Worm (Caenorhabditis elegans) whole organism, late embryonic: ENCODE measurements around the gene nhr-99.

ENCODE experiments used
- C08G9.2 ChIP-seq: sonication (generic microtip); optimal IDR thresholded peaks from 2 replicates; lab custom pipeline; 2016; ENCODE audit warnings: mild to moderate bottlenecking, missing genetic modification characterization, moderate library complexity, missing compliant biosample characterization
- C38D4.7 ChIP-seq: fragments of 200-800 bp; sonication (Bioruptor generic); optimal IDR thresholded peaks from 2 replicates; lab custom pipeline; 2018; ENCODE audit warnings: mild to moderate bottlenecking, missing genetic modification characterization, moderate library complexity, missing compliant biosample characterization
- K09A11.1 ChIP-seq: sonication (generic microtip); optimal IDR thresholded peaks from 2 replicates; lab custom pipeline; 2017; ENCODE audit warnings: antibody characterized with exemption, mild to moderate bottlenecking, missing genetic modification characterization, missing compliant biosample characterization; ENCODE audit not compliant: insufficient read depth
- Y22D7AL.16 ChIP-seq: sonication (generic microtip); optimal IDR thresholded peaks from 2 replicates; lab custom pipeline; 2016; ENCODE audit warnings: missing genetic modification characterization, missing compliant biosample characterization
- ahr-1 ChIP-seq: sonication (generic microtip); optimal IDR thresholded peaks from 2 replicates; lab custom pipeline; 2016; ENCODE audit warnings: missing genetic modification characterization, missing compliant biosample characterization
- ceh-14 ChIP-seq: sonication (generic microtip); optimal IDR thresholded peaks from 2 replicates; lab custom pipeline; 2016; ENCODE audit warnings: missing genotype, missing genetic modification characterization, missing compliant biosample characterization
- ceh-18 ChIP-seq: sonication (generic microtip); optimal IDR thresholded peaks from 2 replicates; lab custom pipeline; 2016; ENCODE audit warnings: missing genetic modification characterization, missing compliant biosample characterization
- ceh-24 ChIP-seq: sonication (generic microtip); optimal IDR thresholded peaks from 2 replicates; lab custom pipeline; 2016; ENCODE audit warnings: mild to moderate bottlenecking, missing genetic modification characterization, missing compliant biosample characterization
- ceh-30 ChIP-seq: fragments of 150-350 bp; optimal IDR thresholded peaks from 2 replicates; lab custom pipeline; 2014; ENCODE audit warnings: missing biosample characterization, missing genetic modification characterization
- ceh-31 ChIP-seq: sonication (generic microtip); optimal IDR thresholded peaks from 2 replicates; lab custom pipeline; 2016; ENCODE audit warnings: missing genetic modification characterization, missing compliant biosample characterization
- ceh-34 ChIP-seq: sonication (generic microtip); optimal IDR thresholded peaks from 2 replicates; lab custom pipeline; 2016; ENCODE audit warnings: mild to moderate bottlenecking, missing genetic modification characterization, missing compliant biosample characterization
- ceh-9 ChIP-seq: sonication (generic microtip); optimal IDR thresholded peaks from 2 replicates; lab custom pipeline; 2016; ENCODE audit warnings: mild to moderate bottlenecking, missing genetic modification characterization, inconsistent platforms, missing compliant biosample characterization
- che-1 ChIP-seq: sonication (generic microtip); optimal IDR thresholded peaks from 2 replicates; lab custom pipeline; 2016; ENCODE audit warnings: mild to moderate bottlenecking, missing genetic modification characterization, missing compliant biosample characterization
- dmd-4 ChIP-seq: sonication (generic microtip); optimal IDR thresholded peaks from 2 replicates; lab custom pipeline; 2016; ENCODE audit warnings: borderline replicate concordance, missing genetic modification characterization, missing compliant biosample characterization
- dve-1 ChIP-seq: sonication (generic microtip); optimal IDR thresholded peaks from 2 replicates; lab custom pipeline; 2017; ENCODE audit warnings: antibody characterized with exemption, mild to moderate bottlenecking, missing genetic modification characterization, missing compliant biosample characterization
- elt-4 ChIP-seq: sonication (generic microtip); optimal IDR thresholded peaks from 2 replicates; lab custom pipeline; 2016; ENCODE audit warnings: missing genetic modification characterization, missing compliant biosample characterization
- eyg-1 ChIP-seq: sonication (generic microtip); optimal IDR thresholded peaks from 2 replicates; lab custom pipeline; 2016; ENCODE audit warnings: missing genotype, missing genetic modification characterization, missing compliant biosample characterization
- fkh-10 ChIP-seq: fragments of 150-350 bp; optimal IDR thresholded peaks from 2 replicates; lab custom pipeline; 2014; ENCODE audit warnings: missing biosample characterization, missing genetic modification reagents, missing genetic modification characterization
- hlh-13 ChIP-seq: fragments of 200-800 bp; sonication (Bioruptor generic); optimal IDR thresholded peaks from 2 replicates; lab custom pipeline; 2018; ENCODE audit warnings: mild to moderate bottlenecking, missing genetic modification characterization, missing compliant biosample characterization
- hlh-6 ChIP-seq: sonication (generic microtip); optimal IDR thresholded peaks from 2 replicates; lab custom pipeline; 2016; ENCODE audit warnings: missing genotype, missing genetic modification characterization, missing compliant biosample characterization
- hlh-8 ChIP-seq: sonication (generic microtip); optimal IDR thresholded peaks from 2 replicates; lab custom pipeline; 2016; ENCODE audit warnings: missing genotype, missing genetic modification characterization, missing compliant biosample characterization
- lim-6 ChIP-seq: sonication (generic microtip); optimal IDR thresholded peaks from 2 replicates; lab custom pipeline; 2016; ENCODE audit warnings: missing genetic modification characterization, missing compliant biosample characterization
- nfya-1 ChIP-seq: sonication (generic microtip); optimal IDR thresholded peaks from 2 replicates; lab custom pipeline; 2017; ENCODE audit warnings: missing genetic modification characterization, mild to moderate bottlenecking, missing compliant biosample characterization, antibody characterized with exemption, moderate library complexity
- odd-2 ChIP-seq: sonication (generic microtip); optimal IDR thresholded peaks from 2 replicates; lab custom pipeline; 2017; ENCODE audit warnings: antibody characterized with exemption, mild to moderate bottlenecking, missing genetic modification characterization, missing compliant biosample characterization
- pat-9 ChIP-seq: fragments of 200-800 bp; sonication (Bioruptor generic); optimal IDR thresholded peaks from 2 replicates; lab custom pipeline; 2018; ENCODE audit warnings: mild to moderate bottlenecking, missing genetic modification characterization, moderate library complexity, missing compliant biosample characterization
- pha-2 ChIP-seq: sonication (generic microtip); optimal IDR thresholded peaks from 2 replicates; lab custom pipeline; 2017; ENCODE audit warnings: mild to moderate bottlenecking, missing genetic modification characterization, missing compliant biosample characterization
- pqm-1 ChIP-seq: sonication (generic microtip); optimal IDR thresholded peaks from 2 replicates; lab custom pipeline; 2016; ENCODE audit warnings: missing genetic modification characterization, missing compliant biosample characterization
- pros-1 ChIP-seq: fragments of 150-350 bp; optimal IDR thresholded peaks from 2 replicates; lab custom pipeline; 2014; ENCODE audit warnings: missing biosample characterization, missing genetic modification reagents, missing genetic modification characterization
- rnt-1 ChIP-seq: sonication (generic microtip); optimal IDR thresholded peaks from 2 replicates; lab custom pipeline; 2016; ENCODE audit warnings: missing genetic modification characterization, missing compliant biosample characterization
- sdc-2 ChIP-seq: sonication (generic microtip); optimal IDR thresholded peaks from 2 replicates; lab custom pipeline; 2016; ENCODE audit warnings: missing genotype, missing genetic modification characterization, missing compliant biosample characterization
- sox-2 ChIP-seq: fragments of 200-800 bp; sonication (Bioruptor generic); IDR thresholded peaks from 2 replicates; pipeline ENCODE4 v1.3.6; 2022; ENCODE audit warnings: missing genetic modification reagents, missing genetic modification characterization, missing compliant biosample characterization
- syd-9 ChIP-seq: sonication (generic microtip); optimal IDR thresholded peaks from 2 replicates; lab custom pipeline; 2016; ENCODE audit warnings: mild to moderate bottlenecking, missing genetic modification characterization, moderate library complexity, missing compliant biosample characterization
- tbx-2 ChIP-seq: sonication (generic microtip); optimal IDR thresholded peaks from 2 replicates; lab custom pipeline; 2016; ENCODE audit warnings: missing genetic modification characterization, missing compliant biosample characterization
- unc-55 ChIP-seq: sonication (generic microtip); optimal IDR thresholded peaks from 2 replicates; lab custom pipeline; 2017; ENCODE audit warnings: missing biosample characterization, missing genetic modification reagents, missing genetic modification characterization
- zip-5 ChIP-seq: sonication (generic microtip); optimal IDR thresholded peaks from 2 replicates; lab custom pipeline; 2016; ENCODE audit warnings: missing genetic modification characterization, missing compliant biosample characterization
- ztf-16 ChIP-seq: sonication (generic microtip); optimal IDR thresholded peaks from 2 replicates; lab custom pipeline; 2017; ENCODE audit warnings: missing genetic modification characterization, missing compliant biosample characterization

The nhr-99 gene

DNA sequence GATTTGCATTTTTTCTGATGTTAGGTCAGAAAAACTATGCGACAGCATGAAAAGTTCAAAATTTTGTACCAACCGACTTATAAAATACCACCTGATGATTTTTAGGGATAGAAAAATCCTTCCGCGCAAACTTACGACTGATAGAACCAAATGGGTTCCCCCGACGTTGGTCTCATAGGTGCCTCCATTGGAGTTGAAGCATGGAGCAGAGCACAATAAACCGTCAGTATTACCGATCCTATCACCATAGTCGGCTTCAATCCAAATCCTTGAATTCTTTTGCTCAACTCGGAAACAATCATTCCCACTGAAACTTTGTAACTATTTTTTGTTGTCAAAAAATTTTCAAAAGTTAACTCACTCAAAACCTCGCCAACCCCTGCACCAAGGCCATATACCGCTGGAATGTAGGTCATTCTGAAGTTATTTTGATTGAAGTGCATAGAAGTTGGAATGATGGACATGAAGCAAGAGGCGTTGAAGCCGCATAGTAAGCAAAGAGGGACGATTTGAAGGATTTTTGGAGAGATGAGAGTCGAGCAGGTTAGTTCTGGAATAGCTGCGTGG lies 35.3 kb upstream of the nhr-99 start:
- TF ChIP-seq ztf-16, result no peak

DNA sequence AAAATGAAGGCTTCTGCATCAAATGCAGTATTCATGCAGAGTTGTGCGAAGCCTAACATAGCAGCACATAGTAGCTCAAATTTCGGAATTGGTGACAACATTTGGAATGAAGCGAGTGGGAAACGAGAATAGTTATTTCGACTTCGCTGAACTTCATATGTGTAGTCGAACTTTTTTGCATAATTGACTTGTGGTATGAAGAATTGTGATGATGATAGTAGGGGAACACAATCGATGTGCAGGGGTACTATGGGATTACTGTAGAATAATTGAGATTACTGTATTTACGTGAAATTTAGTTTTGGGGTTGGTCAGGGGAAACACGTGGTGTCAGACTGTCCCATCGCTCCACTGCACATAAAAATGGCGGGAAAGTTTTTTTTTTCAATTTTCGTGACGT lies 33.7 kb upstream of the nhr-99 start, which contains the start of gene B0554.7:
Gene B0554.7, minus strand, starts transcription at position 101 of the 400 bp plus-strand sequence.
- TF ChIP-seq pha-2, result no peak
- TF ChIP-seq Y22D7AL.16 (tag; lab: Kevin White, UChicago), result no peak
- TF ChIP-seq ahr-1 (tag; lab: Kevin White, UChicago), result no peak
- TF ChIP-seq che-1 (tag; lab: Kevin White, UChicago), result no peak
- no peak for TF ChIP-seq rnt-1 (tag; lab: Kevin White, UChicago)
- TF ChIP-seq sox-2 (GFP tag; lab: Robert Waterston, UW), result no peak
- TF ChIP-seq ceh-14 (tag; lab: Kevin White, UChicago), result no peak
- no peak for TF ChIP-seq ceh-24
- no peak for TF ChIP-seq nfya-1 (tag; lab: Kevin White, UChicago)

DNA sequence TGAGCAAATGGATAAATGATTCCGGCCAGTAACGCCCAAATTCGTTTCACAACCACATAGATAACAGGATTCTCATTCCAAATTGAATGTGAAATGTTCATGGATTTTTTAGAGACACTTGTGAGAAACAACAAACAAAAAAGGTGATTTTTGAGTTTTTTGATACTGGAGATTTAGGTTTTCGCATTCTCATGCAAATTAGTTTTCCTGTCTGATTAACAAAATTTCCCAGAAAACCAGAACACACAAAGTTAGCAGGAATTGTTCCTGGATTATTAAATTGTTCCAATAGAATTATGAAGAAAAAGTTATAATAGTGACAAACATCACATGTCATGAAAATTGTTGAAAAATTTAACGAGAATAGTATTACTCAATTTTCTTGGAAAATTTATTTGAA lies 31.4 kb upstream of the nhr-99 start, which contains the start of gene srh-33:
Gene srh-33, minus strand, starts transcription at position 101 of the 400 bp plus-strand sequence.
- TF ChIP-seq elt-4 (tag; lab: Kevin White, UChicago) (no peak), dve-1 (tag; lab: Kevin White, UChicago) (no peak), pqm-1 (no peak), ceh-34 (no peak), zip-5 (tag; lab: Kevin White, UChicago) (no peak), K09A11.1 (tag; lab: Kevin White, UChicago) (no peak), ceh-18 (no peak)

DNA sequence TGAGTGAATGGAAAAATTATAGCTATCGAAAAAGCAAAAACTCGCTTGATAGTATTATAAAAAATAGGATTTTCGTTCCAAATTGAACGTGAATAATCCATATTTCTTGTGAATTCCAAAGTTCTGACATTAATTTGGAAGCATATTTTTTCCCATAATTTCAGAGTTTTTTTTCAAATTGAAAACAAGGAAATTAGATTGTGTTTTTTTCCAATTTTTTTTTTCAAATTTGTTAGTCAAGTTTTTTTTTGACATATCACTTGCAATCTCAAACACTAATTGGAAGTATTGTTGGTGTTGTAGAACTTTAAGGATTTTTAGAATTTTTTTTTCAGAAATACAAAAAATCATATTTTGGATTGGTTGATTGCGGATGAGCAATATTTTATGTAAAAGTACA lies 28.0 kb upstream of the nhr-99 start, which contains the start of gene srh-34:
Gene srh-34, minus strand, starts transcription at position 101 of the 400 bp plus-strand sequence.
- no peak for TF ChIP-seq ceh-9 (tag; lab: Kevin White, UChicago)
- no peak for TF ChIP-seq lim-6
- TF ChIP-seq rnt-1 (tag; lab: Kevin White, UChicago), result no peak
- no peak for TF ChIP-seq ceh-30 (tag; lab: Kevin White, UChicago)
- no peak for TF ChIP-seq pat-9 (tag; lab: Kevin White, UChicago)
- no peak for TF ChIP-seq fkh-10 (GFP tag; lab: Kevin White, UChicago)
- TF ChIP-seq ceh-31 (tag; lab: Kevin White, UChicago), result no peak
- TF ChIP-seq C38D4.7, result no peak
- TF ChIP-seq unc-55, result no peak
- no peak for TF ChIP-seq ztf-16
- no peak for TF ChIP-seq syd-9 (tag; lab: Kevin White, UChicago)
- no peak for TF ChIP-seq elt-4 (tag; lab: Kevin White, UChicago)
- no peak for TF ChIP-seq ceh-34

DNA sequence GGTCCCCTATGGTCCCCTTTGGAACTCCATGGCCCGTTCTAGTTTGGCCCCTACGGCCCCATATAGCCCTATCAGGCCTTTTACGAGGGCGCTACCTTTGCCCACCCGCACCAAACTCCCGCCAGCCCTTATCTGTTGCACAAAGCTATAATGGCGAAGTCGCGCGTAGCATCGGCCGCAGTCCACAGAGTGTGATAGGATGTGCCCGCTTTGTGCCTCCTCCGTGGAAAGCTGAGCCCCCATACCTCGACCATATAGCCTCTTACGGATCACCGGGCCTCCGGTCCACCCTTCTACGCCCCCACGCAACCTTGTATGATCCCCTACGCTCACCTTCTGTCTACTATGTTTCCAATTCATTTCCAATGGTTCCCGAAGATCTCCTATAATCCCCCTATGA lies 27.6 kb upstream of the nhr-99 start:
- no peak for TF ChIP-seq hlh-8
- no peak for TF ChIP-seq tbx-2 (tag; lab: Kevin White, UChicago)
- TF ChIP-seq eyg-1, result no peak
- no peak for TF ChIP-seq ceh-14 (tag; lab: Kevin White, UChicago)
- no peak for TF ChIP-seq hlh-13
- peak; percentile 20 for TF ChIP-seq sdc-2 (tag; lab: Kevin White, UChicago)
- no peak for TF ChIP-seq dve-1 (tag; lab: Kevin White, UChicago)
- TF ChIP-seq odd-2 (tag; lab: Kevin White, UChicago), result no peak
- TF ChIP-seq hlh-6 (tag; lab: Kevin White, UChicago), result peak; percentile 18
- TF ChIP-seq pros-1 (tag; lab: Kevin White, UChicago), result no peak
- no peak for TF ChIP-seq syd-9 (tag; lab: Kevin White, UChicago)
- TF ChIP-seq dmd-4 (tag; lab: Kevin White, UChicago), result peak; percentile 6
- no peak for TF ChIP-seq C08G9.2
- TF ChIP-seq ceh-24, result no peak
